Fruit fly (Drosophila melanogaster) ovary, adult (tissue): Measurements from ENCODE around the gene CG13361.

Source experiments
- CG17801 ChIP-seq: fragments of 200-800 bp; optimal IDR thresholded peaks from 2 replicates; lab custom pipeline; 2019; ENCODE audit warnings: missing biosample characterization, mild to moderate bottlenecking, missing genetic modification characterization, moderate library complexity; ENCODE audit not compliant: partially characterized antibody

The CG13361 gene

DNA sequence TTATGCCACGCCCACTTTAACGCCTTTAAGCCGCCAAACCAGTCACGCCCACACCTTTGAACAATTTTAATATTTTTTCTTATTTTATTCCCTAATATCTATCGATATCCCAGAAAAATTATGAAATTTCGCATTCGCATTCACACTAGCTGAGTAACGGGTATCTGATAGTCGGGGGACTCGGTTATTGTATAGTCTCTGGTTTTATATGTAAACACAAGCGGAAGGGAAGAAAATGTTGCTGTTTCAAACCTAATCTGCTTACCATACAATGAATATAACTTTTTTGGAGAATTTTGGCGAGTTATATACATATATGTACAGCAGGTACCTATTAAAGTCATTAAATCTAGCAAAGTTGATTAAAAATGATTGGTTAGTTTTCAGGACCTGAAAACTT lies 42.5 kb downstream of the CG13361 start:
- no peak for TF ChIP-seq CG17801 (GFP tag; lab: Kevin White, UChicago)

DNA sequence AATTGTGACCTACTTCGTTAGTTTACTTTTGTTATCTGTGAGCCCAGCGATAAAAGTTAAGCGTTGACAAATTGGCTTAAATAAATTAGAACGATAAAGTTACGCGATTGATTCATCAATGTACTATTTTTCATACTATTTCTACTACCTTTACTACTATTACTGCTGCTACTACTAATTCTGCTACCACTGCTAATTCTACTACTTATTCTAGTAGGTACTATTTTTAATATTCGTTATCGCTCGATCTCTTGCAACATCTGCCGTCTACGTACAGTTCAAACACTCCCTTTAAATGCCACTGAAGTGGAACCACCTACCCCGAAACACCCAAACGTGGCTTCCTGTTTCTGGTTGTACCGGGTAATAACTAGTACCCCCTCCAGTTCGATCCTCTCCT lies 44.0 kb downstream of the CG13361 start:
- TF ChIP-seq CG17801 (GFP tag; lab: Kevin White, UChicago) = no peak

DNA sequence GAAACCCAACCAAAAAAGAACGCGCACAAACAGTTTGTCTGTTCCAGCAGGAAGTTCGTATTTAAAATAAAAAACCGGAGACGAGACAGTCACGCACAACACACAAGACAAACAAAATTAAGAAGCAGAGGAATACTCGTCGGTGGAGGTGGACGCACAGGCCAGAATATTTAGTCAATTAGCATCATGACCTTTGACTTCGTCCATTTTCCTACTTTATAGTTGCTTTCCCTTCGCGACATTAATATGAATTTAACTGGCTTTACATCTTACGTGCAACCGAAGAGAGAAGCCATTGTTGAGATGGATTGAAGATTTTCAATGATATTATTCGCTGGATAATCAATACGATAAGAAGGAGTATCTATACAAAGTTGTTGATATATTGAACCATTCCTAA lies 51.0 kb downstream of the CG13361 start:
- TF ChIP-seq CG17801 (GFP tag; lab: Kevin White, UChicago) = no peak
